Worm (Caenorhabditis elegans): ENCODE measurements around the gene F07F6.8.

The F07F6.8 gene

DNA sequence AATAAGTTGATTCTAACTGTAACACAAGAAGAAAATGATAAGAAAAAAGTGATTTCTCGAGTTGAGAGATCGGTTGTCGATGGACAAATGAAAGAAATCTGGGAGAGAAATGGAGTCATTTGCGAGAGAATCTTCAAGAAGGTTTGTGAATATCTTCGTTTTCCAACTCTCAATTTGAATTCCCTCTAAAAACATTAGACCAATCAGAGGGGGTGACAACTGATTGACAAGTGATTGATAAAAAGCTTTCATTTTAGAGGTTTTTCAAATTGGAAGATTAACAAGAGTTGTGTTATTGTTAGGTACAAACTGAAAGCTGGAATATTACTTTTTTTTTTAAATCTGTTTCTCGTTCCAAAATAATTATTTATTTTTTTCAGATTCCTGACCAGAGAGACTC, 7.6 kb downstream of the F07F6.8 start:
- TF ChIP-seq attf-4 (tag; optimal IDR thresholded peaks at IDR 0.05) = no peak
- TF ChIP-seq unc-62 (GFP tag; optimal IDR thresholded peaks at IDR 0.05 in 1 of 2) = no peak
- no peak for TF ChIP-seq unc-62 (tag; optimal IDR thresholded peaks at IDR 0.05)
- no peak for TF ChIP-seq mxl-3 (GFP tag; optimal IDR thresholded peaks at IDR 0.05)
- no peak for TF ChIP-seq skn-1 (tag; optimal IDR thresholded peaks at IDR 0.05)
- TF ChIP-seq lin-15B (tag; optimal IDR thresholded peaks at IDR 0.05) = no peak
- no peak for TF ChIP-seq lin-1 (GFP tag; IDR thresholded peaks at IDR 0.05)
- TF ChIP-seq nhr-237 (tag; optimal IDR thresholded peaks at IDR 0.05) = no peak

- TF ChIP-seq nhr-11 (tag; optimal IDR thresholded peaks at IDR 0.05) (no peak), unc-62 (GFP tag; optimal IDR thresholded peaks at IDR 0.05 in 1 of 2) (peak in 1 of 2 experiments; percentile 90), unc-62 (tag; optimal IDR thresholded peaks at IDR 0.05) (no peak)
These were observed 9.2 kb downstream of the F07F6.8 start, which contains the start of gene EEED8.2 for ce11 chrII:5416204-5416764. EEED8.2 (plus strand) TSS chrII:5416714.

DNA sequence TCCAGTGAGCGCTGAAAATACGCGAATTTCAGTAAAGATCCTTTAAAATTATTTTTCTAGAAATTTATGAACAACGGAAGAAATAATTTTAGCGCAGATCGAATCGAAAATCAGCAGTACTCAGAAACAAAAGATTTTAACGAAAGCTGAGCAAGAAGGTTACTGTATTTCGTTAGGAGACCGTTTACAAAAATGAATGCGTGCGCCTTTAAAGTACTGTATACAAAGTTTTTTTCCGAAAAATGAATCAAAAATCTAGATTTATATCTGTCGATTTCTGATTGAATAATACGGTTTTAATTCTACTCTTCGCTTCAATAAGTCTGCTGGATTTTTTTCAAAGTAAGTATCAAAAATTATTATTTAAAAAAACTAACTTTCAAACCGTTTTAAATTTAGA, 11.5 kb downstream of the F07F6.8 start, which contains the start of the genes EEED8.14 and EEED8.3:
TSS of gene EEED8.14 (minus strand) at position 13 of the 400 bp plus-strand sequence.
TSS of gene EEED8.3 (plus strand) at position 237 of the 400 bp plus-strand sequence.
- TF ChIP-seq pha-4 (GFP tag; IDR thresholded peaks at IDR 0.05) (no peak), pha-4 (tag; optimal IDR thresholded peaks at IDR 0.05) (no peak), vab-7 (GFP tag; IDR thresholded peaks at IDR 0.05) (no peak), nhr-41 (GFP tag; IDR thresholded peaks at IDR 0.05) (no peak), ztf-11 (tag; optimal IDR thresholded peaks at IDR 0.05) (no peak), php-3 (GFP tag; IDR thresholded peaks at IDR 0.05) (no peak), nhr-76 (tag; optimal IDR thresholded peaks at IDR 0.05) (no peak), nhr-11 (tag; optimal IDR thresholded peaks at IDR 0.05) (no peak), unc-39 (tag; optimal IDR thresholded peaks at IDR 0.05) (no peak), F49E8.2 (tag; optimal IDR thresholded peaks at IDR 0.05; ENCODE audit: borderline replicate concordance) (no peak), lim-7 (GFP tag; IDR thresholded peaks at IDR 0.05) (no peak), egl-43 (GFP tag; IDR thresholded peaks at IDR 0.05) (no peak), T20F7.1 (GFP tag; optimal IDR thresholded peaks at IDR 0.05) (no peak), zfp-2 (tag; optimal IDR thresholded peaks at IDR 0.05) (no peak), lin-38 (GFP tag; IDR thresholded peaks at IDR 0.05) (no peak), mxl-3 (GFP tag; optimal IDR thresholded peaks at IDR 0.05) (no peak), ama-1 (optimal IDR thresholded peaks at IDR 0.05) (no peak), egl-27 (tag; optimal IDR thresholded peaks at IDR 0.05) (no peak), lsy-2 (tag; optimal IDR thresholded peaks at IDR 0.05) (no peak)

ce11 chrII:5412467-5412866, 13.1 kb downstream of the F07F6.8 start, which contains the start of the genes EEED8.13 and EEED8.18:
EEED8.13 (minus strand) TSS chrII:5412567.
EEED8.18 (minus strand) TSS chrII:5412610.
- TF ChIP-seq spr-1 (tag; optimal IDR thresholded peaks at IDR 0.05) = no peak
- TF ChIP-seq lim-7 (GFP tag; IDR thresholded peaks at IDR 0.05) = no peak
- no peak for TF ChIP-seq sdz-12 (GFP tag; optimal IDR thresholded peaks at IDR 0.05)
- TF ChIP-seq nhr-10 (tag; optimal IDR thresholded peaks at IDR 0.05) = no peak
- no peak for TF ChIP-seq ztf-11 (tag; optimal IDR thresholded peaks at IDR 0.05)
- no peak for TF ChIP-seq ZK337.2 (GFP tag; IDR thresholded peaks at IDR 0.05)
- no peak for TF ChIP-seq dmd-6 (GFP tag; IDR thresholded peaks at IDR 0.05)
- TF ChIP-seq mdt-29 (GFP tag; IDR thresholded peaks at IDR 0.05) = no peak
- no peak for TF ChIP-seq nhr-28 (tag; optimal IDR thresholded peaks at IDR 0.05)
- TF ChIP-seq arid-1 (GFP tag; conservative IDR thresholded peaks at IDR 0.05) = no peak
- TF ChIP-seq zag-1 (tag; optimal IDR thresholded peaks at IDR 0.05) = no peak
- TF ChIP-seq lsy-2 (tag; optimal IDR thresholded peaks at IDR 0.05) = no peak
- no peak for TF ChIP-seq ceh-20 (GFP tag; IDR thresholded peaks at IDR 0.05)
- no peak for TF ChIP-seq tra-1 (GFP tag; IDR thresholded peaks at IDR 0.05)
- no peak for TF ChIP-seq mep-1 (tag; optimal IDR thresholded peaks at IDR 0.05)
- no peak for TF ChIP-seq unc-130 (GFP tag; optimal IDR thresholded peaks at IDR 0.05)
